Worm (Caenorhabditis elegans) whole organism, young adult: Measurements from ENCODE around the gene M195.2.

Experiments
- B0336.3 ChIP-seq: fragments of 200-800 bp; sonication (Bioruptor generic); IDR thresholded peaks from 2 replicates; pipeline ENCODE4 v1.3.6; 2022; ENCODE audit warnings: missing genetic modification characterization, missing compliant biosample characterization
- C17E4.6 ChIP-seq: fragments of 200-800 bp; sonication (Bioruptor generic); IDR thresholded peaks from 2 replicates; pipeline ENCODE4 v1.3.6; 2022; ENCODE audit warnings: missing genetic modification reagents, missing genetic modification characterization, missing compliant biosample characterization
- F22D6.2 ChIP-seq: sonication (generic microtip); optimal IDR thresholded peaks from 2 replicates; lab custom pipeline; 2016; ENCODE audit warnings: mild to moderate bottlenecking, missing genetic modification characterization, missing compliant biosample characterization
- Y67H2A.10 ChIP-seq: fragments of 200-800 bp; sonication (Bioruptor generic); conservative IDR thresholded peaks from 2 replicates; pipeline ENCODE4 v1.3.6; 2022; ENCODE audit warnings: missing genetic modification reagents, missing genetic modification characterization, missing compliant biosample characterization
- ama-1 ChIP-seq, 3 experiments: fragments of 150-350 bp in 1 of 3; sonication (generic microtip) in 2 of 3; optimal IDR thresholded peaks; 2 replicates each; lab custom pipeline; 2014 to 2018; ENCODE audit warnings: missing biosample characterization in 2 of 3, missing genetic modification characterization in 2 of 3, missing genetic modification reagents in 2 of 3
- aptf-3 ChIP-seq: fragments of 200-800 bp; sonication (Bioruptor generic); IDR thresholded peaks from 2 replicates; pipeline ENCODE4 v1.3.6; 2022; ENCODE audit warnings: missing genetic modification characterization, missing compliant biosample characterization
- atf-7 ChIP-seq: sonication (generic microtip); optimal IDR thresholded peaks from 2 replicates; lab custom pipeline; 2017; ENCODE audit warnings: mild to moderate bottlenecking, missing genetic modification characterization, missing compliant biosample characterization
- attf-5 ChIP-seq: fragments of 200-800 bp; sonication (Bioruptor generic); optimal IDR thresholded peaks from 2 replicates; lab custom pipeline; 2018; ENCODE audit warnings: mild to moderate bottlenecking, missing genetic modification characterization, missing compliant biosample characterization
- bed-2 ChIP-seq: fragments of 200-800 bp; sonication (Bioruptor generic); IDR thresholded peaks from 2 replicates; pipeline ENCODE4 v1.3.6; 2022; ENCODE audit warnings: missing genetic modification reagents, missing genetic modification characterization, missing compliant biosample characterization
- cebp-1 ChIP-seq, 2 experiments: fragments of 200-800 bp in 1 of 2; sonication (Bioruptor generic) in 1 of 2; sonication (generic microtip) in 1 of 2; IDR thresholded peaks in 1 of 2; optimal IDR thresholded peaks in 1 of 2; 2 replicates each; pipeline versions ENCODE4 v1.3.6 to Lab custom; 2017 to 2022; ENCODE audit warnings: missing compliant biosample characterization in 2 of 2, missing genetic modification characterization in 2 of 2, mild to moderate bottlenecking in 1 of 2, missing genetic modification reagents in 1 of 2, moderate library complexity in 1 of 2
- chd-7 ChIP-seq: sonication (generic microtip); optimal IDR thresholded peaks from 2 replicates; lab custom pipeline; 2016; ENCODE audit warnings: mild to moderate bottlenecking, missing genetic modification characterization, moderate library complexity, missing compliant biosample characterization
- dox-1 ChIP-seq: fragments of 200-800 bp; sonication (Bioruptor generic); IDR thresholded peaks from 2 replicates; pipeline ENCODE4 v1.3.6; 2022; ENCODE audit warnings: missing genetic modification reagents, missing genetic modification characterization, missing compliant biosample characterization
- egrh-3 ChIP-seq: fragments of 200-800 bp; sonication (Bioruptor generic); IDR thresholded peaks from 2 replicates; pipeline ENCODE4 v1.3.6; 2022; ENCODE audit warnings: missing genetic modification reagents, missing genetic modification characterization, missing compliant biosample characterization
- hlh-12 ChIP-seq: sonication (generic microtip); optimal IDR thresholded peaks from 2 replicates; lab custom pipeline; 2016; ENCODE audit warnings: missing genetic modification characterization, missing compliant biosample characterization
- hlh-26 ChIP-seq: fragments of 200-800 bp; sonication (Bioruptor generic); conservative IDR thresholded peaks from 2 replicates; pipeline ENCODE4 v1.3.6; 2022; ENCODE audit warnings: missing genetic modification reagents, missing genetic modification characterization, missing compliant biosample characterization
- hsf-1 ChIP-seq: fragments of 200-800 bp; sonication (Bioruptor generic); IDR thresholded peaks from 2 replicates; pipeline ENCODE4 v1.3.6; 2022; ENCODE audit warnings: missing genetic modification reagents, missing genetic modification characterization, missing compliant biosample characterization
- lag-1 ChIP-seq: fragments of 200-800 bp; sonication (Bioruptor generic); IDR thresholded peaks from 2 replicates; pipeline ENCODE4 v1.3.6; 2022; ENCODE audit warnings: missing genetic modification reagents, missing genetic modification characterization, missing compliant biosample characterization
- let-607 ChIP-seq, 2 experiments: fragments of 200-800 bp in 1 of 2; sonication (Bioruptor generic) in 1 of 2; sonication (generic microtip) in 1 of 2; optimal IDR thresholded peaks; 2 replicates each; lab custom pipeline; 2016 to 2018; ENCODE audit warnings: mild to moderate bottlenecking in 2 of 2, missing compliant biosample characterization in 2 of 2, missing genetic modification characterization in 2 of 2, moderate library complexity in 2 of 2, missing genotype in 1 of 2
- lin-26 ChIP-seq: fragments of 200-800 bp; sonication (Bioruptor generic); IDR thresholded peaks from 2 replicates; pipeline ENCODE4 v1.3.6; 2022; ENCODE audit warnings: missing genetic modification reagents, missing genetic modification characterization, missing compliant biosample characterization
- lin-35 ChIP-seq, 3 experiments: fragments of 150-350 bp in 2 of 3; sonication (generic microtip) in 1 of 3; optimal IDR thresholded peaks; 2 replicates each; lab custom pipeline; 2014 to 2018; ENCODE audit warnings: missing biosample characterization in 3 of 3, missing genetic modification characterization in 3 of 3, missing genetic modification reagents in 3 of 3
- lir-1 ChIP-seq: fragments of 200-800 bp; sonication (Bioruptor generic); conservative IDR thresholded peaks from 2 replicates; pipeline ENCODE4 v1.3.6; 2022; ENCODE audit warnings: missing genetic modification reagents, missing genetic modification characterization, missing compliant biosample characterization
- lsl-1 ChIP-seq: fragments of 200-800 bp; sonication (Bioruptor generic); optimal IDR thresholded peaks from 2 replicates; lab custom pipeline; 2018; ENCODE audit warnings: mild to moderate bottlenecking, missing genetic modification characterization, moderate library complexity, missing compliant biosample characterization
- lsy-27 ChIP-seq: sonication (generic microtip); optimal IDR thresholded peaks from 2 replicates; lab custom pipeline; 2017; ENCODE audit warnings: missing genetic modification characterization, mild to moderate bottlenecking, missing compliant biosample characterization, antibody characterized with exemption, missing genotype, borderline replicate concordance; ENCODE audit not compliant: insufficient read depth
- mel-28 ChIP-seq: sonication (generic microtip); optimal IDR thresholded peaks from 2 replicates; lab custom pipeline; 2016; ENCODE audit warnings: borderline replicate concordance, mild to moderate bottlenecking, missing genetic modification characterization, missing compliant biosample characterization
- mes-4 ChIP-seq: sonication (generic microtip); optimal IDR thresholded peaks from 2 replicates; lab custom pipeline; 2016; ENCODE audit warnings: missing genotype, missing genetic modification characterization, missing compliant biosample characterization
- nfya-2 ChIP-seq: fragments of 200-800 bp; sonication (Bioruptor generic); IDR thresholded peaks from 2 replicates; pipeline ENCODE4 v1.3.6; 2022; ENCODE audit warnings: missing genetic modification reagents, missing genetic modification characterization, missing compliant biosample characterization
- nfyb-1 ChIP-seq: fragments of 200-800 bp; sonication (Bioruptor generic); IDR thresholded peaks from 2 replicates; pipeline ENCODE4 v1.3.6; 2022; ENCODE audit warnings: missing genetic modification reagents, missing genetic modification characterization, missing compliant biosample characterization
- nhr-80 ChIP-seq: sonication (generic microtip); optimal IDR thresholded peaks from 2 replicates; lab custom pipeline; 2016; ENCODE audit warnings: missing genetic modification characterization, missing compliant biosample characterization
- nhr-90 ChIP-seq: sonication (generic microtip); optimal IDR thresholded peaks from 2 replicates; lab custom pipeline; 2016; ENCODE audit warnings: missing genotype, mild to moderate bottlenecking, missing genetic modification characterization, missing compliant biosample characterization
- rec-8 ChIP-seq, 2 experiments: sonication (generic microtip); optimal IDR thresholded peaks; 2 replicates each; lab custom pipeline; 2016; ENCODE audit warnings: mild to moderate bottlenecking in 2 of 2, missing genetic modification characterization in 2 of 2, missing genetic modification reagents in 2 of 2, missing genotype in 2 of 2, missing biosample characterization in 1 of 2, missing compliant biosample characterization in 1 of 2, moderate library complexity in 1 of 2
- sea-2 ChIP-seq: fragments of 200-800 bp; sonication (Bioruptor generic); IDR thresholded peaks from 2 replicates; pipeline ENCODE4 v1.3.6; 2022; ENCODE audit warnings: missing genetic modification characterization, missing compliant biosample characterization
- snpc-1.1 ChIP-seq: sonication (generic microtip); optimal IDR thresholded peaks from 2 replicates; lab custom pipeline; 2017; ENCODE audit warnings: missing genetic modification characterization, mild to moderate bottlenecking, missing compliant biosample characterization, antibody characterized with exemption, moderate library complexity, missing genotype, missing genetic modification reagents; ENCODE audit not compliant: insufficient read depth
- somi-1 ChIP-seq: fragments of 200-800 bp; sonication (Bioruptor generic); optimal IDR thresholded peaks from 2 replicates; lab custom pipeline; 2018; ENCODE audit warnings: mild to moderate bottlenecking, missing genetic modification characterization, missing compliant biosample characterization
- tlf-1 ChIP-seq: fragments of 200-800 bp; sonication (Bioruptor generic); optimal IDR thresholded peaks from 2 replicates; lab custom pipeline; 2018; ENCODE audit warnings: mild to moderate bottlenecking, missing genetic modification characterization, missing compliant biosample characterization
- unc-130 ChIP-seq: sonication (generic microtip); optimal IDR thresholded peaks from 2 replicates; lab custom pipeline; 2016; ENCODE audit warnings: missing genetic modification reagents, missing genetic modification characterization, missing compliant biosample characterization
- ztf-18 ChIP-seq: sonication (generic microtip); optimal IDR thresholded peaks from 2 replicates; lab custom pipeline; 2016; ENCODE audit warnings: missing genotype, mild to moderate bottlenecking, missing genetic modification characterization, missing compliant biosample characterization
- ztf-25 ChIP-seq: fragments of 200-800 bp; sonication (Bioruptor generic); IDR thresholded peaks from 2 replicates; pipeline ENCODE4 v1.3.6; 2022; ENCODE audit warnings: missing genetic modification reagents, missing genetic modification characterization, missing compliant biosample characterization

M195.2 gene

ce11 chrII:8382880-8383279 is 22.3 kb downstream of the M195.2 start (continued):
- no peak for TF ChIP-seq cebp-1 (GFP tag; IDR thresholded peaks at IDR 0.05; lab: Robert Waterston, UW)
- no peak for TF ChIP-seq cebp-1 (tag; optimal IDR thresholded peaks at IDR 0.05; lab: Kevin White, UChicago)
- no peak for TF ChIP-seq lsl-1 (GFP tag; lab: Kevin White, UChicago)
- no peak for TF ChIP-seq ama-1 (optimal IDR thresholded peaks at IDR 0.05; lab: Kevin White, UChicago)
- TF ChIP-seq ama-1 (GFP tag; optimal IDR thresholded peaks at IDR 0.05; lab: Kevin White, UChicago): no peak
- TF ChIP-seq lin-35 (GFP tag; optimal IDR thresholded peaks at IDR 0.05; lab: Kevin White, UChicago): no peak
- no peak for TF ChIP-seq unc-130 (GFP tag; lab: Kevin White, UChicago)

ce11 chrII:8384344-8384743 is 23.8 kb downstream of the M195.2 start:
- no peak for TF ChIP-seq let-607 (tag; optimal IDR thresholded peaks at IDR 0.05; lab: Kevin White, UChicago)
- TF ChIP-seq C17E4.6 (GFP tag; lab: Robert Waterston, UW): no peak
- TF ChIP-seq atf-7 (tag; lab: Kevin White, UChicago): peak; percentile 9
- no peak for TF ChIP-seq ama-1 (optimal IDR thresholded peaks at IDR 0.05; lab: Kevin White, UChicago)
- no peak for TF ChIP-seq ama-1 (GFP tag; optimal IDR thresholded peaks at IDR 0.05; lab: Kevin White, UChicago)
- peak; percentile 93 for TF ChIP-seq nhr-80 (tag; lab: Kevin White, UChicago)
- TF ChIP-seq ztf-18 (tag; lab: Kevin White, UChicago): no peak

ce11 chrII:8385561-8385960 is 25.0 kb downstream of the M195.2 start:
- TF ChIP-seq hsf-1 (GFP tag; lab: Robert Waterston, UW) (no peak), nhr-80 (tag; lab: Kevin White, UChicago) (peak; percentile 6)
- TF ChIP-seq, all 124 proteins: peak for 1

ce11 chrII:8386897-8387296 is 26.3 kb downstream of the M195.2 start:
- no peak for TF ChIP-seq nfya-2 (GFP tag; lab: Robert Waterston, UW)
- TF ChIP-seq atf-7 (tag; lab: Kevin White, UChicago): peak; percentile 76
- TF ChIP-seq nhr-80 (tag; lab: Kevin White, UChicago): peak; percentile 74
- no peak for TF ChIP-seq F22D6.2 (tag; lab: Kevin White, UChicago)
- no peak for TF ChIP-seq egrh-3 (GFP tag; lab: Robert Waterston, UW)
- TF ChIP-seq dox-1: peak; percentile 32; the same call in 1 of the 2 replicates
- TF ChIP-seq attf-5 (GFP tag; lab: Kevin White, UChicago): no peak

ce11 chrII:8388001-8388513 is 27.5 kb downstream of the M195.2 start, which contains the start of gene drd-1:
TSS of gene drd-1 (plus strand) at chrII:8388051.
- TF ChIP-seq mes-4: no peak
- TF ChIP-seq nhr-90: peak; percentile 27
- no peak for TF ChIP-seq lin-26 (GFP tag; lab: Robert Waterston, UW)
- 0 out of 2 replicates have a peak, but pooled peaks have one; percentile 27 for TF ChIP-seq nfyb-1 (GFP tag; lab: Robert Waterston, UW)
- no peak for TF ChIP-seq bed-2
- TF ChIP-seq hlh-12 (tag; lab: Kevin White, UChicago): no peak
- TF ChIP-seq unc-130 (GFP tag; lab: Kevin White, UChicago): no peak
- no peak for TF ChIP-seq tlf-1 (GFP tag; lab: Kevin White, UChicago)
- no peak for TF ChIP-seq rec-8 (tag; optimal IDR thresholded peaks at IDR 0.05; lab: Kevin White, UChicago)
- TF ChIP-seq dox-1: no peak
- no peak for TF ChIP-seq lag-1 (GFP tag; lab: Robert Waterston, UW)
- TF ChIP-seq cebp-1 (GFP tag; IDR thresholded peaks at IDR 0.05; lab: Robert Waterston, UW): no peak
- TF ChIP-seq cebp-1 (tag; optimal IDR thresholded peaks at IDR 0.05; lab: Kevin White, UChicago): no peak
- TF ChIP-seq Y67H2A.10 (GFP tag; lab: Robert Waterston, UW): no peak
- TF ChIP-seq sea-2 (GFP tag; lab: Robert Waterston, UW): no peak
- no peak for TF ChIP-seq lsy-27 (tag; lab: Kevin White, UChicago)
- TF ChIP-seq mel-28 (tag; lab: Kevin White, UChicago): no peak
- no peak for TF ChIP-seq aptf-3 (GFP tag; lab: Robert Waterston, UW)
- TF ChIP-seq hlh-26 (GFP tag; lab: Robert Waterston, UW): no peak
- TF ChIP-seq chd-7 (tag; lab: Kevin White, UChicago): no peak
- no peak for TF ChIP-seq snpc-1.1 (tag; lab: Kevin White, UChicago)
- no peak for TF ChIP-seq ama-1 (optimal IDR thresholded peaks at IDR 0.05; lab: Kevin White, UChicago)
- TF ChIP-seq ama-1 (GFP tag; optimal IDR thresholded peaks at IDR 0.05; lab: Kevin White, UChicago): no peak
- no peak for TF ChIP-seq lir-1
- TF ChIP-seq somi-1 (GFP tag; lab: Kevin White, UChicago): no peak
- TF ChIP-seq egrh-3 (GFP tag; lab: Robert Waterston, UW): no peak
- 0 out of 2 replicates have a peak, but pooled peaks have one; percentile 25 for TF ChIP-seq B0336.3 (GFP tag; lab: Robert Waterston, UW)
- peak in 1 of 2 experiments; percentile 40 for TF ChIP-seq let-607 (tag; optimal IDR thresholded peaks at IDR 0.05; lab: Kevin White, UChicago)
- TF ChIP-seq ztf-25 (GFP tag; lab: Robert Waterston, UW): no peak
